Worm (Caenorhabditis elegans): ENCODE measurements around the gene F22D3.4.

DNA sequence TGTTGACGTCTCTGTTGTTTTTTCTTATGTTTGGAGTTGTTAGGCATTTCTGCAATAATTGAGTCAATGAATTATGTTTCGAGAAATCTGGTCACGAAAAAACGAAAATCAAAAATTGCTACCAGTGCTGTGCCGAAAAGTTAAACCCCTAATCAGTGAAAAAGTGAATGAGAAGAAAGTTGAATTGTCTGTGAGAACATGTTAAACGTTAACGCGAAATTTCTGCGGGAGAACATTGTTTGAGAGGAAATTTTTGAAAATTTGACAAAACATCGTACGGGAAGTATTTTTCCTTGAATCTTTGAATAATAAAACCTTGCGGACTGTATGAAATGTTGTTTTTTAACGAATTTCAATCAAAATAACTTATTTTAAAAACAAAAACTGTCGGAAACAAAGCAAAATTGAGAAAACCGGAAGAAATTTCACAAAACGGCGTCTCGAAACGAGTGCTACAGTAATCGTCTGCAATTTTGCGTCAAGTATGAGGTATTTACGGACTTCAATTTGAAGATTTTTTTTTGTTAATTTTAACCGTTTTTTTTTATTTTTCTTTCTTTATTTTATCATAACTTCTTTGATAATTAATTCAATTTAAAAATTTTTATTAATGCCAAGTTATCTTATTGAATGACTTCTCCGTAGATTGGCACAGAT, 33.7 kb downstream of the F22D3.4 start, which contains the start of gene adal-1:
- TF ChIP-seq him-1 (tag; optimal IDR thresholded peaks at IDR 0.05) (no peak), W03F9.2 (tag; optimal IDR thresholded peaks at IDR 0.05) (no peak)

Measured in whole organism, L4/young adult.